Fruit fly (Drosophila melanogaster): ENCODE data around the gene pst.

pst gene

DNA sequence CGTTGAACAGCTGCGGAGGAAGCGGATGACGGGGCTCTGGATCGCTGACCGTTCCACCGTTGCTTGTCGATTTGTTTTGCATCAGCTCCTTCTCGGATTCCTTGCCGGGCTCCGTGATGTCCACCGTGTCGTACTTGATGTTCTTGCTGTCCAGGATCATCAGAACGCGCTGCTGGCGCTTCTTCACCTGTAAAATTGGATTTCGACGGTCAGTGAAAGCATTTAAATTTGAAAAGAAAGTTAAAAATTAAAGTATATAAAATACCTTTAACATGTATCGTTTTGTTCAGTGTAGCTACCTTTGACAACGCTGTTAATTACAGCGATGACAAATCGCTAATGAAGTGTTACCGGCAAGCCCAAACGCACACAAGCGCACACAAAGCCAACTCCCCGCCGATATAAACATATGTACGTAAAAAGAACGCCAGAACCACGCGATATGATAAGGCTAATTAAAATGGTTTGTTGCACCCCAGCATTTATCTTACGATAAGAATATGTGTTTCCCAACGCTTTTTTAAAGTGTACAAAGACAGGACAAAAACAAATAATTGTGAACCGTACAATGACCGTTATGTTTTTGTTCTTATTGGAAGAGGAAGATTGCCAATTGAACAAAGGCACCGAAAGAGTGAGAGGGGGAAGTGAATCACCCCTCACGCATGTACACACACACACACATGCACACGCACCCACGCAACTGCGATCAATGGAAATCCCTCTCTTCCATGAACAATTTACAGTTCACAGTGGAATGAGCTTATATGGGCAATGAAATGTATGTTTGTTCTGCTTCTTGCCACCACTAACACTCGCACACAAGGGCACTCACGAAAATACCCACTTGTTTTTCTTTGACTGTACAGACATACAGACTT lies 8.0 kb upstream of the pst start:
- no peak for TF ChIP-seq noc (tag; optimal IDR thresholded peaks at IDR 0.05)

DNA sequence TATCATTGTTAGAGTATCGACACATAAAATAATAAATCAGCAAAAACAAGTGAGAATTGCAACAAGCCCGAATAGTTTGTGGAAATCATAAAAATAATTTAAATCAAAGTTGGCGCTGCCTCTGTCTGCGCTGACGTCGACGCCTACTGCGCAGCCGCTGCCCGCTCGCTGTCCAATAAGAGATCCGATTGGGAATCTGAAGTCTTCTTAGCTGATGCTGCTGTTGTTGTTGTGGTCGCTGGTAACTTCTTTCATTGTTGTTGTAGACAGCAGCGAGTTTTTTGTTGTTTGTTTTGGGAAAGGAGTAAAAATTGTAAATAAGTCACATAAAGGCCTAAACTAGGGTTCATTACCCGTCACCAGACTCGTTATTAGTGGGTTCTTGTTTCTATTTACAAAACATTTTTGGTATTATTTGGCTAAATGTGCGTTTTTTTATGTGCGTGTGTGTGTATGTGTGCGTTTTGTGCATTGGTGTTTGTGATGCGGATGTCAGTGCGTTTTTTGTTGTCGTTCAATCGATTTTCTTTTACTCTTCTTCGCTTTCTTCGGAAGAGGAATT lies 4.7 kb upstream of the pst start:
- TF ChIP-seq noc (tag; optimal IDR thresholded peaks at IDR 0.05), result no peak

DNA sequence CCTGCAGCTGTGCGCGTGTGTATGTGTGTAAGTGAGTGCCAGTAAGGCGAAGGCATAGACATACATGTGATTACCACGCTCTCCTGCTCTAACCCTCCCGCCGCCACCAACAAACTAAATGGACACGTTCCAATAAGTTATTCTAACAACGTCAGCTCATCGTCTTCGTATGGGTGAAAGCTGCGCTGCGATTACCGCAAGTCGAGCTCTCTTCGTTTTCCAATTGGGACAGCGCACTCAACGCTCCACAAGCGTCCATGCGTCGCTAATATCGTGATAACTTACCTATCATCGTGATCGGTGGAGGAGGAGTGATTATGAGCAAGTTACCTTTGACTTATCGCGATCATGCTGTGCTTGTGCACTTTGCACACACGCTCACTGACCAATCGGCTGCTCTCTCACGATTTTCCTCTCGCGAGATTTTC lies 1.0 kb upstream of the pst start:
- peak; percentile 6 for TF ChIP-seq noc (tag; optimal IDR thresholded peaks at IDR 0.05)

DNA sequence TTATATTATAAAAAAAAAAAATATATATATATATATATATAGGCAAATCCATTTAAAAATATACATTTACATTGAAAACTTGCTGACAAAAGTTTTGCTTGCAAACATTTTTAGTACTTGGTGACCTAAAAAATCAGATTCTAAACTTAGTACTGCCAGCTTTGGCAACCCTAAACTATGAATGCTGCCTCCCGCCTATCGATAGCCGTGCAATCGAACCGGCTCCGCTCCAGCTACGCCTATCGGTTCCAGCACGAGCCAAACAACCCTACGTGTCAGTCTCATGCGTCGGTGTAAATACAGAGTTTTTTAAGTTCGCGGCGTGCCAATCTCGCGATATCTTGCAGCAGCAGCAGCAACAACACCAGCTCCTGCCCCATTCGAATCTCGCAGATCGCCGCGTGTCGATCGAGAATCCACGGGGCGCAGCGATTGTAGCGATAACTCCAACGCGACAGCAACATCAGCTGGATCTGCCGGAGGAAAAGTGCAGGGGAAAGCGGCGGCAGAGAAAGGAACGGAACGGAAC lies 325 bp upstream of the pst start, which contains the start of gene Sec63:
TSS of gene Sec63 (plus strand) at position 238 of the 529 bp plus-strand sequence.
- no peak for TF ChIP-seq noc (tag; optimal IDR thresholded peaks at IDR 0.05)

DNA sequence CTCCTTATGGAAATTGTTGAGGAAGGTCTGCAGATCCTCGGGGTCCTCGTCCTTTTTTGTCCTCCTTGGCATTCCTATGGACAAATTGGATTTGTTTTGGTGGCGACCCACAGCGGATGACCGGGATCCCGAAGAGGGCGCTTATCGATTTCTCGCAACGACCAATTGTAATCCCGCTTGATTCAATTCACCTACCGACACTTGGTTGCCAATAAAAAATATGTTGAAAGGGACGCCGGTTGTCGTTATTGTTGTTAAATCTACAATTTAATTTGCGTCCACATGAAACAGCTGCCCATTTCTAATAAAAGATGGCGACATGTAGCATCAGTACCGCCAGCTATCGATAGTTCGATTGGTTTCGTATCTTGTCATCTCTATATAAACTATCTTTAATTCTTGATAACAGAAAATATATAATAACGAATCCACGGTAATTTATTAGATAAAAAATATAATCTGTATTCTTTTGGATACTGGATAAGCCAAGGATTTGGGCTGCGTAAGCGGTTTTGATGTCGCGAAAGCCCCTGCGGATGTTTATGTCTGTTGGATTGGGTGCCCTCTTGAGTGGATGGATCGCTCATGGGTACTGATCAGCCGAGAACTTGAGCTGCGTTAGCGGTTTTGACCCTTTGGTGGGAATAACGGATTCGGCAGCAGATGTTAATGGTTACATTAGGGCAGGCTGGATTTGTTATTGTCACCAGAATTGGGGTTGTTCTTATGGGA lies 3.5 kb downstream of the pst start, which contains the start of gene CTCF:
TSS of gene CTCF (minus strand) at position 328 of the 732 bp plus-strand sequence.
- TF ChIP-seq noc (tag; optimal IDR thresholded peaks at IDR 0.05), result peak; percentile 10

DNA sequence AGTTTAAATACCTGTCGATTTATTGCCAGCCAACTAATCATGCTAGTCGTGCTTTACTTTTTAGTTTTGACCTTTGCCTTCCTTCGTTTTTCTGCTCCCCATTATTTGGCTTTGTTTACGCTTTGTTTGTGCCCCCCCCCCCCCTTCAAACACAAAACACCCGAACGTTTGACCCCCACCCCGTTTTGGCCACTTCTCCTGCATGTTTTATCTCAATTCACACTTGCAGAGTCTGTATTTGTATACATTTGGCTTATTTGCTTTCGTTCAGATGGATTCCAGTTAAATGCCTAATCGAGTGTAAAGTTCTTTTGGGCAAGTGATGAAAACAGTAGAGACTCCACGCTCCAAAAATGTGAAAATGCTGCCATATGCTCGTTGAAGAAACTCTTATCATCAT lies 10.8 kb downstream of the pst start:
- peak; percentile 45 for TF ChIP-seq noc (tag; optimal IDR thresholded peaks at IDR 0.05)

DNA sequence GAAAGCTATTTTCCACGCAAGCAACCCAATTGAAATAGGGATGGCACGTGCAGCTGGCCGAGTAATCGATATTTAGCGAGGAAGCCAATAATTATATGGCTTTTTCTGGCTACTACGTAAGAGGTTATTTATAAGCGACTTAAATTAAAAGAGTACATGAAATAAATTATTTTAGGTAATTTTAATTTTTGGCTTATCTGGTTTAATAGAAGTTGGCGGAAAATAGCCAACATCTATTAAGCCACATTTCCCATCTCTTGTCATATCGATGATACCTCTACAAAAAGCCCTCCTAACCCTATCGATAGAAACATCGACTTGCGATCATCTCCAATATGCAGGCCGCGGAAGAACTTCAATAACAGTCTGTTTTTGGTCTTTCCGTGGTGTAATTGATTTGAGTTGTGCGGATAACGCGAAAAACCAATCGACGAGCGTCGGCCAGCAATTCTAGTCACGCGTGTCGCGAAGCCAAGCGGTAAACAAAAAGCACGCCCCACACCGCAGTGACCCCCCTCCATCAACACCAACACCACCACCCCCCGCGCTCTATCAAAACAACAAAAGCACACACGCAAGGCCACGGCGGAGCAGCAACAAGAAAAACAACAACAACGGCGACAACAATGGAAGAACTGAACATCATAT lies 12.0 kb downstream of the pst start, which contains the start of the genes Srp19 and qm:
TSS of gene Srp19 (minus strand) at position 51 of the 648 bp plus-strand sequence.
TSS of gene qm (plus strand) at position 330 of the 648 bp plus-strand sequence.
- peak; percentile 33 for TF ChIP-seq noc (tag; optimal IDR thresholded peaks at IDR 0.05)

DNA sequence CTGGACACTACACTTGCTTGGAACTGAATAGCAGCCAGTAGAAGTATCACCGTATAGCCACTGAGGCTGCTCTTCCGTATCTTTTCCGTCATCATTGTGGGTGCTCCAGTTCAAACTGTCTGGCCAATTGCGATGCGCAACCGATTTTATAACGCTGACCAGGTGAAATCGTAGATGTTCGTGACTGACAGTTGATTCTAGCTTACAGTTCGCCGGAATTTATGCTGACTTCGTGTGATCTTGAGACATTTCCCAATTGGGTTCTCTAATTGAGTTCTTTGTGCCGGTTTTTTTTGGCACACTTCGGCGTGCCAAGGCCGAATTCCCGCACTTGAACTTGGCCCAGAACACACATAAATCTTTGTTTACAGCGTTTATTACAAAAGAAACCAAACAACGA lies 13.1 kb downstream of the pst start, which contains the start of gene CG14834:
TSS of gene CG14834 (minus strand) at position 173 of the 400 bp plus-strand sequence.
- no peak for TF ChIP-seq noc (tag; optimal IDR thresholded peaks at IDR 0.05)

DNA sequence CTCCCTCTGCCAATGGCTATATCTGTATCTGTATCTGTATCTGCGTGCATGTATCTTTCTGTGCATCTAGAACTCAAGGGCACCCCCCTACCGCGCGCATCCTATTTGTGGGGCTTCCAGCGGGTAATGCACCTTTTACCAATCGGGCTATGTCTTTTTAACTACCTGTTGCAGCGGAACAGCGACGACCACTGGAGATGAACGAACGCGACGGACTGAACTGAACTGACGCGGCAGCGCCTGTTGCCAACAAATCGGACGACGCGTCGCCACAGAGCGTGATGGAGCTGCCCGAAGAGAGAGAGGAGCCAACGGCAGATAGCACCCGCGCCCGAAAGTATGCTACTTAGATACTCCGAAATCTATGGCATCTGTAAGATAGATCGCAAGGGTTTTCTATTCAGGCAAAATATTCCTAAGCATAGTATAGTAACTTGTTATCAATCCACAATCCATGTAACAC lies 15.1 kb downstream of the pst start, which contains the start of gene Cln7:
TSS of gene Cln7 (minus strand) at position 219 of the 463 bp plus-strand sequence.
- TF ChIP-seq noc (tag; optimal IDR thresholded peaks at IDR 0.05), result peak; percentile 64

DNA sequence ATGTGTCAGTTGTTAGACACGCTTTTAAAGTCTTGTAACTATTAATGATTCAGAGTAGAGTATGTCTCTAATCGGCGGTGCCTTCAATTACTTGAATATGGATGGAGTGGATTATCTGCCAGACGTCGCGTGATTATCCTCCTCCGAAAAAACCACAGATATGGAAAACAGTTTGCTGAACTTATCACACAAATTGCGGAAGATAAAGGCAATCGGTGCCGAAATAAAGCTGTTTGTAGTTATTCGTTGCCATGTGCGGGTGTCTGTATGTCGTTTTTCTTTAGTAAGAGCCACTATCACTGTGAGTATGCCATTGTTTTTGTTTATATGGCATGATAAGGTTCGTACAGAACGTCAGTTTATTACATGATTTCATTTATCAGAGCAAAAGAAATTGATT lies 16.1 kb downstream of the pst start:
- TF ChIP-seq noc (tag; optimal IDR thresholded peaks at IDR 0.05), result no peak

DNA sequence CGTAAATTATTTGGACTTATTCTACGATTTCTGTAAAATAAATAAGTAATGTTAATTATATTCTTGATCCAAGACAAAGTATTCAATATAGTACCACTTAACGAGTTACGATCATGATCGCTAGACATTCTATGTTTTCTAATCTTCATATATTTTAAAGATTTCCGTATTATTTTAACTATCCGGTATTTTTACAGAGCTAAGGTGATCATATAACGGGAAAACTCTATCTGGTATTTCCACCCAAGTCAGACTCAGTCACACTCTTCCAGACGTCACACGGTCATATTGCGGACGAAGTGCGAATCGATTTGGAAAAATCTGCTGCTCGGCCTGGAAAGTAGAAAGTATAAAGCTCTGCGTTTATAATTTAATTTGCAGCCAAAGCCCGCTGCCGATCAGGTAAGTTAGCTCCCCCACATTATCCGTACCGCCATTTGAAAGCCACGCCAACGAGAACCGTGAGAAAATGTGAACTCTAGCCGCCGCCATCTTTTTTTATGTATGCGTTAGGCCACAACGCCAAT lies 20.8 kb downstream of the pst start, which contains the start of the genes lark and eco:
TSS of gene lark (plus strand) at position 51 of the 527 bp plus-strand sequence.
TSS of gene eco (minus strand) at position 125 of the 527 bp plus-strand sequence.
- TF ChIP-seq noc (tag; optimal IDR thresholded peaks at IDR 0.05), result no peak

DNA sequence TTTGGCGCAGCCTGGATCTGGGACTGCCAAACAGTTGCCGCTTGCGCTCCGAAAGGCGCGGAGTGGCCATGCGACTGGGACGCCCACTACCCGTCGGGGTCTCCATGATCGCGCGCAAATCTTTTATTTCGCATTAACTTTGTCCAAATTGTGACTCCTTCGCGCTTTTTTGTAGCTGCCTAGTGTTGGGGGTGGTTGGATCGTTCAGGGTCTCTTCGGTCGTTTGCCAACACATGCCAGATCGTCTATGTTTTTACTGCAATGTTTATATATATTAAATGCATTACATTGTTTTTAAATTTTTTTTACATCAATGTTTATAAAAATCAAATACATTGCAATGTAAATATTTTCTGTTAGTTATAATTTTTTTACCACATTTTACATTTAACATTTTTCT lies 21.3 kb downstream of the pst start:
- TF ChIP-seq noc (tag; optimal IDR thresholded peaks at IDR 0.05), result no peak

DNA sequence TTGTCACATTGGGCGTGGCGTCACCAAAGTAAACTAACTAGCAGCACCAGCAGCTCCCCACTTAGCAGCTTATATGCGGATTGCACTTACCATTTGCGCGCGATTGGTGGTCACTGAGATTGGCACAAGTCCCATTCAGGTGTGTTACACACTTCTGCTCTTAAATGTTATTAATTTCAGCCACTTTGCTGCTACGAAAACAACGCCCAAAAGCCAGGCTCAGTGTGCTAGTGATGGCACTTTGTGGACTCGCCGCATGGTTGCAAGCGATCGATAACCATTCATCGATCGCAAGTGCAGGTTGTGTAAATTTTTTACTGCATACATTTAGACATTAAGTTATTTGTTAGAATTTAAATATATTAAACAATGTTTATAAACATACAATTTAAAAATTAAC lies 25.1 kb downstream of the pst start, which contains the start of the genes wrm1 and wrm2:
TSS of gene wrm1 (minus strand) at position 237 of the 400 bp plus-strand sequence.
TSS of gene wrm2 (minus strand) at position 237 of the 400 bp plus-strand sequence.
- no peak for TF ChIP-seq noc (tag; optimal IDR thresholded peaks at IDR 0.05)

DNA sequence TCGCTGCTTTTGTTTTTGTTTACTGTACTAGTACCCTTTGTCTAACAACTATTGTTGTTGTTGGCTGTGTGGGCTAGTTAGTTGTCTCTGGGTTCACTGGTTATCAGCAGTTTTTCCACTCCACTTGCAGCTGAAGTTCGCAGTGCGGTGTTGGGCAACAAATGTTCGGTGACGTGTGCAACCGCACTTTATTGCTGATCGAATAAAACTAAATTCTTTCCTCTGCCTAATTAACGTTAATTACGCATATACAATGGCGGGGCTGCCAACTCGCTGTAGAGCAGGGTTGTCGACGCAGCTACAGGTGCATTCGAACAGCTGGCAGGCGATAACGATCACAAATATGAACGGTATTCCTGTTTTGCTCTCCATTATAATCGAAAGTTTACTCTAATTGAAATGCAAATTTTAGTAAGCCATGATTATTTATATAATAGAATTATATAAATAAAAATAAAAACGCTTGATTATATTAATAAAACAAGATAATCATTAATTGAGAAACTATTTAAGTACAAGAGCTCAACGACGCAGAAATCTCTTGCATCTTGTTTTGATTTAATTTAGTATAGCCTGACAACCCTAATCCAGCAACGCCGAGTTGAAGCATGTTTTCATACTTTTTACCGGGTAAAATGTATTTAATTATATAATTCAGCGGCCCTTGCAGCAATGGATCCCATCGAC lies 31.4 kb downstream of the pst start, which contains the start of the genes mrva, CG42307 and mus312:
TSS of gene mrva (minus strand) at position 276 of the 687 bp plus-strand sequence.
TSS of gene CG42307 (plus strand) at position 566 of the 687 bp plus-strand sequence.
TSS of gene mus312 (plus strand) at position 566 of the 687 bp plus-strand sequence.
- TF ChIP-seq noc (tag; optimal IDR thresholded peaks at IDR 0.05), result no peak
